Worm (Caenorhabditis elegans) whole organism, mixed stage, embryonic: ENCODE results near the gene srg-25.

Experiments
- ceh-39 ChIP-seq: fragments of 150-350 bp; optimal IDR thresholded peaks from 2 replicates; lab custom pipeline; 2014; ENCODE audit warnings: missing biosample characterization, missing genetic modification characterization
- ces-1 ChIP-seq: fragments of 150-350 bp; optimal IDR thresholded peaks from 2 replicates; lab custom pipeline; 2014; ENCODE audit warnings: missing biosample characterization, missing genetic modification reagents, missing genetic modification characterization
- drap-1 ChIP-seq: fragments of 200-800 bp; sonication (Bioruptor generic); optimal IDR thresholded peaks from 3 replicates; lab custom pipeline; 2018; ENCODE audit warnings: mild to moderate bottlenecking, missing genetic modification characterization, missing compliant biosample characterization
- elt-1 ChIP-seq: sonication (generic microtip); optimal IDR thresholded peaks from 2 replicates; lab custom pipeline; 2017; ENCODE audit warnings: missing genetic modification characterization, mild to moderate bottlenecking, missing compliant biosample characterization, antibody characterized with exemption, moderate library complexity, borderline replicate concordance; ENCODE audit not compliant: insufficient read depth
- lsy-2 ChIP-seq: fragments of 150-350 bp; optimal IDR thresholded peaks from 2 replicates; lab custom pipeline; 2014; ENCODE audit warnings: missing biosample characterization, missing genetic modification characterization
- mep-1 ChIP-seq: fragments of 150-350 bp; optimal IDR thresholded peaks from 2 replicates; lab custom pipeline; 2017; ENCODE audit warnings: missing biosample characterization, missing genetic modification reagents, missing genetic modification characterization, inconsistent platforms
- nhr-12 ChIP-seq: fragments of 150-350 bp; optimal IDR thresholded peaks from 2 replicates; lab custom pipeline; 2014; ENCODE audit warnings: missing biosample characterization, missing genetic modification characterization
- pha-4 ChIP-seq: fragments of 150-350 bp; optimal IDR thresholded peaks from 2 replicates; lab custom pipeline; 2018; ENCODE audit warnings: missing biosample characterization, missing genetic modification reagents, missing genetic modification characterization
- snpc-4 ChIP-seq: fragments of 150-350 bp; optimal IDR thresholded peaks from 2 replicates; lab custom pipeline; 2014; ENCODE audit warnings: missing biosample characterization, missing genetic modification characterization
- unc-39 ChIP-seq: fragments of 150-350 bp; optimal IDR thresholded peaks from 2 replicates; lab custom pipeline; 2014; ENCODE audit warnings: missing biosample characterization, missing genetic modification characterization
- zip-8 ChIP-seq: fragments of 150-350 bp; optimal IDR thresholded peaks from 2 replicates; lab custom pipeline; 2014; ENCODE audit warnings: missing biosample characterization, missing genetic modification characterization
- ztf-11 ChIP-seq: fragments of 150-350 bp; optimal IDR thresholded peaks from 2 replicates; lab custom pipeline; 2014; ENCODE audit warnings: missing biosample characterization, missing genetic modification characterization

DNA sequence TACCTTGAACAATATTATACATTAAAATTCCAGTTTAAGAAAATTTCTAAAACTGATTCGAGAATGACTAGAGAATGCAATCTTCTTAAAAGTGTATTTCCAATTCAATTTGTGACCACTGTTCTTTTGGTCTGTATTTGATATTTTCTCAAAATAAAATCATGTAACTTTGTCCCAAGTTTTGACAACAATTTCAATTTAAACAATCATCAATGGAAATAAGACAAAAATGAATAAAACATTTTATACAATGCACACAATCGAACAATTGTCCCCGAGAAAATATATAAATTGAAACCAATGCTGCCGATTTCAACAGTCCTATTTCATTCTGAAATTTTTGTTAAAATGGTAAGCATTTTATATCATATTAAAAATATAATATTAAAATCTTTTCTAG lies 33.7 kb downstream of the srg-25 start, which contains the start of gene C10G8.4:
- TF ChIP-seq ces-1 = no peak
- TF ChIP-seq unc-39 (tag; lab: Kevin White, UChicago) = no peak
- no peak for TF ChIP-seq pha-4 (tag; lab: Kevin White, UChicago)
- no peak for TF ChIP-seq mep-1 (tag; lab: Kevin White, UChicago)
- TF ChIP-seq elt-1 (tag; lab: Kevin White, UChicago) = no peak
- TF ChIP-seq zip-8 (tag; lab: Kevin White, UChicago) = no peak
- no peak for TF ChIP-seq nhr-12 (tag; lab: Kevin White, UChicago)
- TF ChIP-seq lsy-2 (tag; lab: Kevin White, UChicago) = no peak
- TF ChIP-seq ztf-11 = no peak
- TF ChIP-seq drap-1 (GFP tag; lab: Kevin White, UChicago) = no peak
- no peak for TF ChIP-seq ceh-39
- no peak for TF ChIP-seq snpc-4
